Fruit fly (Drosophila melanogaster) whole organism, embryonic: ENCODE measurements around the gene CG9132.

Experiments used
- Abd-B ChIP-seq: fragments of 200-800 bp; sonication (Bioruptor generic); optimal IDR thresholded peaks from 2 replicates; lab custom pipeline; 2018; ENCODE audit warnings: missing biosample characterization, mild to moderate bottlenecking, missing genetic modification characterization, moderate library complexity
- BEAF-32 ChIP-seq: fragments of 200-800 bp; sonication (Bioruptor generic); optimal IDR thresholded peaks from 3 replicates; lab custom pipeline; 2017; ENCODE audit warnings: missing biosample characterization, missing genetic modification characterization, mild to moderate bottlenecking, moderate library complexity, missing genetic modification reagents
- CG10267 ChIP-seq: fragments of 200-800 bp; sonication (Bioruptor generic); optimal IDR thresholded peaks from 2 replicates; lab custom pipeline; 2018; ENCODE audit warnings: missing biosample characterization, mild to moderate bottlenecking, missing genetic modification characterization, moderate library complexity
- CG12299 ChIP-seq: fragments of 200-800 bp; sonication (Bioruptor generic); optimal IDR thresholded peaks from 2 replicates; lab custom pipeline; 2018; ENCODE audit warnings: missing biosample characterization, mild to moderate bottlenecking, missing genetic modification characterization
- CG12391 ChIP-seq: fragments of 200-800 bp; sonication (Bioruptor generic); optimal IDR thresholded peaks from 3 replicates; lab custom pipeline; 2018; ENCODE audit warnings: missing biosample characterization, mild to moderate bottlenecking, missing genetic modification characterization, moderate library complexity
- CG13287 ChIP-seq: fragments of 200-800 bp; sonication (Bioruptor generic); IDR thresholded peaks from 2 replicates; pipeline ENCODE4 v1.3.6; 2022; ENCODE audit warnings: missing biosample characterization, missing genetic modification characterization; ENCODE audit not compliant: partially characterized antibody
- CG13775 ChIP-seq: fragments of 200-800 bp; sonication (Bioruptor generic); optimal IDR thresholded peaks from 3 replicates; lab custom pipeline; 2017; ENCODE audit warnings: missing biosample characterization, mild to moderate bottlenecking, missing genetic modification characterization
- CG15073 ChIP-seq: fragments of 200-800 bp; sonication (Bioruptor generic); optimal IDR thresholded peaks from 2 replicates; lab custom pipeline; 2016; ENCODE audit warnings: missing biosample characterization, missing genetic modification characterization
- CG15479 ChIP-seq: fragments of 200-800 bp; sonication (Bioruptor generic); optimal IDR thresholded peaks from 3 replicates; lab custom pipeline; 2019; ENCODE audit warnings: missing biosample characterization, mild to moderate bottlenecking, missing genetic modification characterization, moderate library complexity
- CG15601 ChIP-seq: fragments of 200-800 bp; sonication (Bioruptor generic); optimal IDR thresholded peaks from 3 replicates; lab custom pipeline; 2019; ENCODE audit warnings: missing biosample characterization, mild to moderate bottlenecking, missing genetic modification characterization, moderate library complexity
- CG15696 ChIP-seq: fragments of 200-800 bp; sonication (Bioruptor generic); optimal IDR thresholded peaks from 2 replicates; lab custom pipeline; 2019; ENCODE audit warnings: missing biosample characterization, mild to moderate bottlenecking, missing genetic modification characterization, moderate library complexity
- CG1647 ChIP-seq: fragments of 200-800 bp; sonication (Bioruptor generic); optimal IDR thresholded peaks from 3 replicates; lab custom pipeline; 2016; ENCODE audit warnings: missing biosample characterization, missing genetic modification characterization
- CG17802 ChIP-seq: fragments of 200-800 bp; sonication (Bioruptor generic); optimal IDR thresholded peaks from 2 replicates; lab custom pipeline; 2018; ENCODE audit warnings: missing biosample characterization, mild to moderate bottlenecking, missing genetic modification characterization, moderate library complexity
- CG17829 ChIP-seq: fragments of 200-800 bp; optimal IDR thresholded peaks from 2 replicates; lab custom pipeline; 2019; ENCODE audit warnings: missing biosample characterization, mild to moderate bottlenecking, missing genetic modification characterization, moderate library complexity
- CG2202 ChIP-seq: fragments of 200-800 bp; sonication (Bioruptor generic); optimal IDR thresholded peaks from 2 replicates; lab custom pipeline; 2018; ENCODE audit warnings: missing biosample characterization, mild to moderate bottlenecking, missing genetic modification characterization
- CG2712 ChIP-seq: fragments of 200-800 bp; optimal IDR thresholded peaks from 3 replicates; lab custom pipeline; 2019; ENCODE audit warnings: missing biosample characterization, mild to moderate bottlenecking, missing genetic modification characterization, moderate library complexity
- CG2889 ChIP-seq: fragments of 200-800 bp; sonication (Bioruptor generic); IDR thresholded peaks from 3 replicates; pipeline ENCODE4 v1.3.6; 2022; ENCODE audit warnings: missing biosample characterization, missing genetic modification characterization
- CG3281 ChIP-seq: fragments of 200-800 bp; sonication (Bioruptor generic); optimal IDR thresholded peaks from 3 replicates; lab custom pipeline; 2017; ENCODE audit warnings: missing biosample characterization, mild to moderate bottlenecking, missing genetic modification characterization
- CG34376 ChIP-seq: fragments of 200-800 bp; sonication (Bioruptor generic); optimal IDR thresholded peaks from 2 replicates; lab custom pipeline; 2018; ENCODE audit warnings: missing biosample characterization, mild to moderate bottlenecking, missing genetic modification characterization
- CG42726 ChIP-seq: fragments of 200-800 bp; sonication (Bioruptor generic); IDR thresholded peaks from 2 replicates; pipeline ENCODE4 v1.3.6; 2022; ENCODE audit warnings: missing biosample characterization, missing genetic modification characterization; ENCODE audit not compliant: partially characterized antibody
- CG7928 ChIP-seq: fragments of 200-800 bp; sonication (Bioruptor generic); optimal IDR thresholded peaks from 2 replicates; lab custom pipeline; 2017; ENCODE audit warnings: missing biosample characterization, mild to moderate bottlenecking, missing genetic modification characterization
- CG8359 ChIP-seq: fragments of 200-800 bp; sonication (Bioruptor generic); optimal IDR thresholded peaks from 2 replicates; lab custom pipeline; 2017; ENCODE audit warnings: missing biosample characterization, mild to moderate bottlenecking, missing genetic modification characterization, borderline replicate concordance
- CG9932 ChIP-seq: fragments of 200-800 bp; sonication (Bioruptor generic); IDR thresholded peaks from 2 replicates; pipeline ENCODE4 v1.3.6; 2022; ENCODE audit warnings: missing biosample characterization, missing genetic modification characterization
- Dip2 ChIP-seq: fragments of 200-800 bp; sonication (Bioruptor generic); IDR thresholded peaks from 2 replicates; pipeline ENCODE4 v1.3.6; 2022; ENCODE audit warnings: missing biosample characterization, missing genetic modification characterization
- Eip74EF ChIP-seq, 2 experiments: fragments of 200-800 bp in 1 of 2; fragments of >200 bp in 1 of 2; sonication (Bioruptor generic) in 1 of 2; optimal IDR thresholded peaks; 2 replicates each; lab custom pipeline; 2017 to 2019; ENCODE audit warnings: missing biosample characterization in 2 of 2, missing genetic modification characterization in 2 of 2, mild to moderate bottlenecking in 1 of 2, moderate library complexity in 1 of 2
- Fer3 ChIP-seq: fragments of 200-800 bp; sonication (Bioruptor generic); optimal IDR thresholded peaks from 2 replicates; lab custom pipeline; 2018; ENCODE audit warnings: missing biosample characterization, mild to moderate bottlenecking, missing genetic modification characterization, moderate library complexity
- GATAe ChIP-seq: fragments of 200-800 bp; sonication (Bioruptor generic); conservative IDR thresholded peaks from 2 replicates; pipeline ENCODE4 v1.3.6; 2022; ENCODE audit warnings: missing biosample characterization, missing genetic modification characterization
- Gug ChIP-seq: fragments of 200-800 bp; sonication (Bioruptor generic); IDR thresholded peaks from 4 replicates; pipeline ENCODE4 v1.3.6; 2022; ENCODE audit warnings: missing biosample characterization, missing genetic modification characterization
- Hr78 ChIP-seq, 2 experiments: fragments of 200-800 bp in 1 of 2; fragments of >200 bp in 1 of 2; sonication (Bioruptor generic) in 1 of 2; optimal IDR thresholded peaks; 2 replicates each; lab custom pipeline; 2017 to 2019; ENCODE audit warnings: missing biosample characterization in 2 of 2, missing genetic modification characterization in 2 of 2, mild to moderate bottlenecking in 1 of 2, moderate library complexity in 1 of 2
- Kr ChIP-seq: fragments of 200-800 bp; sonication (Bioruptor generic); optimal IDR thresholded peaks from 2 replicates; lab custom pipeline; 2017; ENCODE audit warnings: missing biosample characterization, mild to moderate bottlenecking, missing genetic modification characterization
- MESR4 ChIP-seq: fragments of 200-800 bp; sonication (Bioruptor generic); optimal IDR thresholded peaks from 2 replicates; lab custom pipeline; 2018; ENCODE audit warnings: missing biosample characterization, mild to moderate bottlenecking, missing genetic modification characterization, moderate library complexity
- Neu2 ChIP-seq: fragments of 200-800 bp; sonication (Bioruptor generic); optimal IDR thresholded peaks from 3 replicates; lab custom pipeline; 2016; ENCODE audit warnings: missing biosample characterization, missing genetic modification characterization, borderline replicate concordance
- Oaz ChIP-seq: fragments of 200-800 bp; sonication (Bioruptor generic); IDR thresholded peaks from 2 replicates; pipeline ENCODE4 v1.3.6; 2022; ENCODE audit warnings: missing biosample characterization, missing genetic modification characterization
- Optix ChIP-seq: fragments of 200-800 bp; sonication (Bioruptor generic); IDR thresholded peaks from 3 replicates; pipeline ENCODE4 v1.3.6; 2022; ENCODE audit warnings: missing biosample characterization, missing genetic modification characterization
- Poxn ChIP-seq: fragments of 200-800 bp; sonication (Bioruptor generic); IDR thresholded peaks from 2 replicates; pipeline ENCODE4 v1.3.6; 2022; ENCODE audit warnings: missing biosample characterization, missing genetic modification characterization
- Six4 ChIP-seq: fragments of 200-800 bp; sonication (Bioruptor generic); optimal IDR thresholded peaks from 2 replicates; lab custom pipeline; 2016; ENCODE audit warnings: missing biosample characterization, missing genetic modification characterization
- ap ChIP-seq: fragments of 200-800 bp; sonication (Bioruptor generic); IDR thresholded peaks from 2 replicates; pipeline ENCODE4 v1.3.6; 2022; ENCODE audit warnings: missing biosample characterization, missing genetic modification characterization
- bcd ChIP-seq: fragments of 200-800 bp; sonication (Bioruptor generic); optimal IDR thresholded peaks from 2 replicates; lab custom pipeline; 2017; ENCODE audit warnings: missing biosample characterization, mild to moderate bottlenecking, missing genetic modification characterization
- cas ChIP-seq: fragments of 200-800 bp; sonication (Bioruptor generic); IDR thresholded peaks from 2 replicates; pipeline ENCODE4 v1.3.6; 2022; ENCODE audit warnings: missing biosample characterization, missing genetic modification characterization
- corto ChIP-seq: fragments of 200-800 bp; sonication (Bioruptor generic); optimal IDR thresholded peaks from 2 replicates; lab custom pipeline; 2016; ENCODE audit warnings: missing biosample characterization, mild to moderate bottlenecking, missing genetic modification characterization, moderate library complexity
- fru ChIP-seq: fragments of >200 bp; optimal IDR thresholded peaks from 2 replicates; lab custom pipeline; 2017
- gro ChIP-seq: fragments of 200-800 bp; sonication (Bioruptor generic); optimal IDR thresholded peaks from 2 replicates; lab custom pipeline; 2016; ENCODE audit warnings: missing biosample characterization, missing genetic modification characterization
- inv ChIP-seq: fragments of 200-800 bp; sonication (Bioruptor generic); IDR thresholded peaks from 2 replicates; pipeline ENCODE4 v1.3.6; 2022; ENCODE audit warnings: missing biosample characterization, missing genetic modification characterization; ENCODE audit not compliant: partially characterized antibody
- jing ChIP-seq: fragments of 200-800 bp; sonication (Bioruptor generic); optimal IDR thresholded peaks from 2 replicates; lab custom pipeline; 2018; ENCODE audit warnings: missing biosample characterization, mild to moderate bottlenecking, missing genetic modification characterization
- klu ChIP-seq: fragments of 200-800 bp; sonication (Bioruptor generic); IDR thresholded peaks from 2 replicates; pipeline ENCODE4 v1.3.6; 2022; ENCODE audit warnings: missing biosample characterization, missing genetic modification characterization
- psq ChIP-seq: fragments of 200-800 bp; sonication (Bioruptor generic); optimal IDR thresholded peaks from 2 replicates; lab custom pipeline; 2017; ENCODE audit warnings: missing biosample characterization, missing genetic modification characterization
- ranshi ChIP-seq: fragments of 200-800 bp; sonication (Bioruptor generic); IDR thresholded peaks from 2 replicates; pipeline ENCODE4 v1.3.6; 2022; ENCODE audit warnings: missing biosample characterization, missing genetic modification characterization
- sqz ChIP-seq: fragments of 200-800 bp; sonication (Bioruptor generic); optimal IDR thresholded peaks from 3 replicates; lab custom pipeline; 2018; ENCODE audit warnings: missing biosample characterization, mild to moderate bottlenecking, missing genetic modification characterization
- stc ChIP-seq: fragments of 200-800 bp; sonication (Bioruptor generic); IDR thresholded peaks from 2 replicates; pipeline ENCODE4 v1.3.6; 2022; ENCODE audit warnings: missing biosample characterization, missing genetic modification characterization
- zfh2 ChIP-seq: fragments of 200-800 bp; sonication (Bioruptor generic); optimal IDR thresholded peaks from 2 replicates; lab custom pipeline; 2016; ENCODE audit warnings: missing biosample characterization, missing genetic modification characterization

CG9132 gene

DNA sequence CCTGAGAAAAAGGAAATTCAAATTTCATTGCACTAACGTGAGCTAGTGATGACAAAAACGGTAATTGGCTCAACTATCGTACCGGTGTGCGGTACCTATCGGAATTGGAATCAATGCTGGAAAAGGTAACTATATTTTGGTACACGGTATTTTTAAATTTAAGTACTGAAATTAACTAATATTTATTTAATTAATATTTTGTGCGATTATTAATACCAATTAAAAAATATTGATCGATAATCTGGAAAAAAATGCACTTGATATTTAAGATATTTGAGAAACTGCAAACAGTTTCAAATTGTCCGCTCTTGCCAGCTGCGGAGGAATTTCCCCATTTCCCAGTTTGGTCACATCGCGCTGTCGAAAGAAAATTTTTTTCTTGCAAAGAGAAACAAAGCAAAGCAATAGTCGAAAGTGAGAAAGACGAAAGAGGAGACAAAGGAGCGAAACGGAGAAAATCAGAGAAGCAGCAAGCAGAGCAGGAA is 13.1 kb downstream of the CG9132 start (continued):
- TF ChIP-seq CG8359 (GFP tag; lab: Kevin White, UChicago) (no peak), Kr (GFP tag; lab: Kevin White, UChicago) (no peak), CG3281 (GFP tag; lab: Kevin White, UChicago) (no peak), CG2712 (tag; lab: Kevin White, UChicago) (peak; percentile 21), CG2202 (no peak), CG15073 (GFP tag; lab: Kevin White, UChicago) (no peak), Fer3 (tag; lab: Kevin White, UChicago) (no peak), CG9932 (peak; percentile 62), Optix (no peak), Poxn (no peak), psq (GFP tag; lab: Kevin White, UChicago) (no peak), Oaz (GFP tag; lab: Robert Waterston, UW) (no peak), CG15479 (GFP tag; lab: Kevin White, UChicago) (peak; percentile 60), Hr78 (GFP tag; optimal IDR thresholded peaks at IDR 0.05; lab: Kevin White, UChicago) (no peak), sqz (peak; percentile 72), MESR4 (GFP tag; lab: Kevin White, UChicago) (peak; percentile 77), bcd (no peak), Neu2 (GFP tag; lab: Kevin White, UChicago) (no peak), ranshi (no peak), CG1647 (GFP tag; lab: Kevin White, UChicago) (no peak), Dip2 (GFP tag; lab: Robert Waterston, UW) (no peak), CG10267 (tag; lab: Kevin White, UChicago) (peak; percentile 64), Six4 (GFP tag; lab: Kevin White, UChicago) (no peak), zfh2 (no peak), CG13775 (GFP tag; lab: Kevin White, UChicago) (peak; percentile 2), inv (GFP tag; lab: Robert Waterston, UW) (peak; percentile 51; the same call in 1 of the 2 replicates), ap (GFP tag; lab: Robert Waterston, UW) (no peak), CG7928 (GFP tag; lab: Kevin White, UChicago) (no peak), BEAF-32 (GFP tag; lab: Kevin White, UChicago) (peak; percentile 76), CG13287 (GFP tag; lab: Robert Waterston, UW) (peak; percentile 65), jing (GFP tag; lab: Kevin White, UChicago) (no peak), CG12391 (tag; lab: Kevin White, UChicago) (peak; percentile 32), CG34376 (GFP tag; lab: Kevin White, UChicago) (no peak), stc (no peak), CG17802 (no peak), CG17829 (tag; lab: Kevin White, UChicago) (peak; percentile 6), Eip74EF (GFP tag; optimal IDR thresholded peaks at IDR 0.05; lab: Kevin White, UChicago) (no peak), GATAe (GFP tag; lab: Robert Waterston, UW) (no peak), Abd-B (no peak), CG12299 (tag; lab: Kevin White, UChicago) (no peak), CG15696 (no peak), CG42726 (GFP tag; lab: Robert Waterston, UW) (peak; percentile 51; the same call in 1 of the 2 replicates), CG2889 (GFP tag; lab: Robert Waterston, UW) (no peak), Gug (GFP tag; lab: Robert Waterston, UW) (0 out of 4 replicates have a peak, but pooled peaks have one; percentile 29), corto (GFP tag; lab: Kevin White, UChicago) (no peak), cas (GFP tag; lab: Robert Waterston, UW) (no peak), CG15601 (tag; lab: Kevin White, UChicago) (peak; percentile 1), gro (GFP tag; lab: Kevin White, UChicago) (no peak), fru (no peak), klu (GFP tag; lab: Robert Waterston, UW) (no peak)
